Worm (Caenorhabditis elegans) whole organism, L4 larva: ENCODE measurements around the gene C37C3.18.

Experiments used
- D1046.2 ChIP-seq: fragments of 200-800 bp; sonication (Bioruptor generic); IDR thresholded peaks from 2 replicates; pipeline ENCODE4 v1.3.6; 2022; ENCODE audit warnings: missing genetic modification characterization, missing compliant biosample characterization
- F10B5.3 ChIP-seq: sonication (generic microtip); optimal IDR thresholded peaks from 2 replicates; lab custom pipeline; 2016; ENCODE audit warnings: mild to moderate bottlenecking, missing genetic modification characterization, missing compliant biosample characterization
- R02D3.7 ChIP-seq: fragments of 150-350 bp; sonication (generic microtip); optimal IDR thresholded peaks from 3 replicates; lab custom pipeline; 2014; ENCODE audit warnings: missing biosample characterization, missing genetic modification characterization
- T26A8.4 ChIP-seq: fragments of 200-800 bp; sonication (Bioruptor generic); IDR thresholded peaks from 2 replicates; pipeline ENCODE4 v1.3.6; 2022; ENCODE audit warnings: missing genetic modification characterization, missing compliant biosample characterization
- Y105C5A.15 ChIP-seq: fragments of 200-800 bp; sonication (Bioruptor generic); IDR thresholded peaks from 2 replicates; pipeline ENCODE4 v1.3.6; 2022; ENCODE audit warnings: missing genetic modification characterization, missing compliant biosample characterization
- Y48G9A.11 ChIP-seq: fragments of 200-800 bp; sonication (Bioruptor generic); IDR thresholded peaks from 2 replicates; pipeline ENCODE4 v1.3.6; 2022; ENCODE audit warnings: missing genetic modification reagents, missing genetic modification characterization, missing compliant biosample characterization
- ZK337.2 ChIP-seq: fragments of 200-800 bp; sonication (Bioruptor generic); IDR thresholded peaks from 2 replicates; pipeline ENCODE4 v1.3.6; 2022; ENCODE audit warnings: missing genetic modification reagents, missing genetic modification characterization, missing compliant biosample characterization
- ZK546.5 ChIP-seq, 2 experiments: sonication (generic microtip); optimal IDR thresholded peaks; 2 replicates each; lab custom pipeline; 2017; ENCODE audit warnings: missing biosample characterization in 2 of 2, missing genetic modification characterization in 2 of 2
- ceh-20 ChIP-seq: fragments of 200-800 bp; sonication (Bioruptor generic); IDR thresholded peaks from 2 replicates; pipeline ENCODE4 v1.3.6; 2022; ENCODE audit warnings: missing genetic modification reagents, missing genetic modification characterization, missing compliant biosample characterization
- ceh-28 ChIP-seq: fragments of 150-350 bp; optimal IDR thresholded peaks from 2 replicates; lab custom pipeline; 2014; ENCODE audit warnings: missing biosample characterization, missing genetic modification reagents, missing genetic modification characterization
- cey-2 ChIP-seq: sonication (generic microtip); optimal IDR thresholded peaks from 3 replicates; lab custom pipeline; 2017; ENCODE audit warnings: missing genetic modification characterization, mild to moderate bottlenecking, missing compliant biosample characterization, antibody characterized with exemption, borderline replicate concordance; ENCODE audit not compliant: insufficient read depth
- dmd-6 ChIP-seq: fragments of 200-800 bp; sonication (Bioruptor generic); IDR thresholded peaks from 2 replicates; pipeline ENCODE4 v1.3.6; 2022; ENCODE audit warnings: missing genetic modification reagents, missing genetic modification characterization, missing compliant biosample characterization
- dmd-9 ChIP-seq: fragments of 200-800 bp; sonication (Bioruptor generic); IDR thresholded peaks from 2 replicates; pipeline ENCODE4 v1.3.6; 2022; ENCODE audit warnings: missing genetic modification reagents, missing genetic modification characterization, missing compliant biosample characterization
- dpl-1 ChIP-seq: fragments of 150-350 bp; optimal IDR thresholded peaks from 2 replicates; lab custom pipeline; 2014; ENCODE audit warnings: missing biosample characterization, missing genetic modification reagents, missing genetic modification characterization
- duxl-1 ChIP-seq: sonication (generic microtip); optimal IDR thresholded peaks from 2 replicates; lab custom pipeline; 2016; ENCODE audit warnings: mild to moderate bottlenecking, missing genetic modification characterization, moderate library complexity, missing compliant biosample characterization; ENCODE audit not compliant: poor library complexity
- fkh-10 ChIP-seq: fragments of 150-350 bp; optimal IDR thresholded peaks from 2 replicates; lab custom pipeline; 2014; ENCODE audit warnings: missing biosample characterization, missing genetic modification reagents, missing genetic modification characterization
- gei-8 ChIP-seq: fragments of 200-800 bp; sonication (Bioruptor generic); optimal IDR thresholded peaks from 2 replicates; lab custom pipeline; 2018; ENCODE audit warnings: mild to moderate bottlenecking, missing genetic modification characterization, missing compliant biosample characterization
- lim-7 ChIP-seq: fragments of 200-800 bp; sonication (Bioruptor generic); IDR thresholded peaks from 2 replicates; pipeline ENCODE4 v1.3.6; 2022; ENCODE audit warnings: missing genetic modification characterization, missing compliant biosample characterization
- lin-29 ChIP-seq: fragments of 200-800 bp; sonication (Bioruptor generic); IDR thresholded peaks from 2 replicates; pipeline ENCODE4 v1.3.6; 2022; ENCODE audit warnings: missing genetic modification reagents, missing genetic modification characterization, missing compliant biosample characterization
- lir-3 ChIP-seq: sonication (generic microtip); optimal IDR thresholded peaks from 2 replicates; lab custom pipeline; 2016; ENCODE audit warnings: mild to moderate bottlenecking, missing genetic modification characterization, missing compliant biosample characterization
- lsy-2 ChIP-seq, 2 experiments: fragments of 150-350 bp in 1 of 2; sonication (generic microtip) in 1 of 2; optimal IDR thresholded peaks; 2 replicates each; lab custom pipeline; 2014 to 2017; ENCODE audit warnings: missing biosample characterization in 2 of 2, missing genetic modification characterization in 2 of 2
- nhr-111 ChIP-seq: fragments of 200-800 bp; sonication (Bioruptor generic); optimal IDR thresholded peaks from 2 replicates; lab custom pipeline; 2018; ENCODE audit warnings: mild to moderate bottlenecking, missing genetic modification characterization, missing compliant biosample characterization
- nhr-237 ChIP-seq: sonication (generic microtip); optimal IDR thresholded peaks from 2 replicates; lab custom pipeline; 2017; ENCODE audit warnings: missing biosample characterization, missing genetic modification characterization
- nhr-25 ChIP-seq: sonication (generic microtip); optimal IDR thresholded peaks from 2 replicates; lab custom pipeline; 2017; ENCODE audit warnings: missing genetic modification characterization, mild to moderate bottlenecking, missing compliant biosample characterization, antibody characterized with exemption, moderate library complexity, borderline replicate concordance; ENCODE audit not compliant: insufficient read depth
- nhr-41 ChIP-seq: fragments of 200-800 bp; sonication (Bioruptor generic); IDR thresholded peaks from 2 replicates; pipeline ENCODE4 v1.3.6; 2022; ENCODE audit warnings: missing genetic modification reagents, missing genetic modification characterization, missing compliant biosample characterization
- nhr-42 ChIP-seq: fragments of 200-800 bp; sonication (Bioruptor generic); IDR thresholded peaks from 2 replicates; pipeline ENCODE4 v1.3.6; 2022; ENCODE audit warnings: missing genetic modification characterization, missing compliant biosample characterization
- nhr-6 ChIP-seq: fragments of 150-350 bp; optimal IDR thresholded peaks from 2 replicates; lab custom pipeline; 2014; ENCODE audit warnings: missing biosample characterization, missing genetic modification characterization
- nhr-77 ChIP-seq: fragments of 150-350 bp; optimal IDR thresholded peaks from 2 replicates; lab custom pipeline; 2014; ENCODE audit warnings: missing biosample characterization, missing genetic modification characterization
- pqm-1 ChIP-seq: sonication (generic microtip); optimal IDR thresholded peaks from 2 replicates; lab custom pipeline; 2017; ENCODE audit warnings: missing biosample characterization, missing genetic modification characterization
- spr-1 ChIP-seq: sonication (generic microtip); optimal IDR thresholded peaks from 2 replicates; lab custom pipeline; 2016; ENCODE audit warnings: mild to moderate bottlenecking, missing genetic modification characterization, missing compliant biosample characterization
- spr-3 ChIP-seq: fragments of 200-800 bp; sonication (Bioruptor generic); optimal IDR thresholded peaks from 2 replicates; lab custom pipeline; 2018; ENCODE audit warnings: mild to moderate bottlenecking, missing genetic modification characterization, missing compliant biosample characterization
- unc-130 ChIP-seq: sonication (generic microtip); optimal IDR thresholded peaks from 2 replicates; lab custom pipeline; 2016; ENCODE audit warnings: missing genetic modification reagents, missing genetic modification characterization, missing compliant biosample characterization
- unc-62 ChIP-seq, 3 experiments: fragments of 150-350 bp in 1 of 3; sonication (generic microtip); optimal IDR thresholded peaks in 2 of 3; peaks in 1 of 3; 1 replicate in 1 of 3; 2 replicates in 2 of 3; lab custom pipeline; 2014 to 2017; ENCODE audit warnings: missing biosample characterization in 3 of 3, missing genetic modification characterization in 3 of 3, missing genetic modification reagents in 3 of 3, missing genotype in 1 of 3
- vab-7 ChIP-seq: fragments of 200-800 bp; sonication (Bioruptor generic); IDR thresholded peaks from 2 replicates; pipeline ENCODE4 v1.3.6; 2022; ENCODE audit warnings: missing genetic modification reagents, missing genetic modification characterization, missing compliant biosample characterization
- ztf-7 ChIP-seq: fragments of 150-350 bp; optimal IDR thresholded peaks from 2 replicates; lab custom pipeline; 2014; ENCODE audit warnings: missing biosample characterization, missing genetic modification characterization

Gene C37C3.18

ce11 chrV:7899761-7900160 lies 45.0 kb downstream of the C37C3.18 start, which contains the start of gene F40A3.7:
TSS of gene F40A3.7 (minus strand) at chrV:7899861.
- TF ChIP-seq Y105C5A.15 (GFP tag; lab: Robert Waterston, UW) (no peak), vab-7 (GFP tag; lab: Robert Waterston, UW) (no peak), lim-7 (GFP tag; lab: Robert Waterston, UW) (no peak), ceh-20 (GFP tag; lab: Robert Waterston, UW) (no peak), dmd-9 (GFP tag; lab: Robert Waterston, UW) (no peak), lsy-2 (tag; optimal IDR thresholded peaks at IDR 0.05; lab: Kevin White, UChicago) (no peak), pqm-1 (tag; lab: Kevin White, UChicago) (no peak), spr-3 (no peak), nhr-77 (no peak), nhr-42 (no peak), D1046.2 (GFP tag; lab: Robert Waterston, UW) (no peak), ZK546.5 (tag; optimal IDR thresholded peaks at IDR 0.05; lab: Kevin White, UChicago) (no peak), ceh-28 (tag; lab: Kevin White, UChicago) (no peak), dpl-1 (GFP tag; lab: Kevin White, UChicago) (no peak), R02D3.7 (tag; lab: Kevin White, UChicago) (no peak), F10B5.3 (tag; lab: Kevin White, UChicago) (no peak)

- TF ChIP-seq gei-8 (GFP tag; lab: Kevin White, UChicago) (no peak), cey-2 (tag; lab: Kevin White, UChicago) (no peak), Y48G9A.11 (GFP tag; lab: Robert Waterston, UW) (no peak), unc-130 (no peak), dmd-6 (GFP tag; lab: Robert Waterston, UW) (no peak), nhr-25 (no peak), lin-29 (GFP tag; lab: Robert Waterston, UW) (no peak), duxl-1 (no peak), spr-1 (no peak), nhr-42 (no peak), nhr-237 (tag; lab: Kevin White, UChicago) (no peak), nhr-6 (tag; lab: Kevin White, UChicago) (no peak), ztf-7 (tag; lab: Kevin White, UChicago) (no peak), ZK337.2 (no peak), ZK546.5 (tag; optimal IDR thresholded peaks at IDR 0.05; lab: Kevin White, UChicago) (no peak)
Measured at ce11 chrV:7901222-7901621, 46.4 kb downstream of the C37C3.18 start.

- no peak for TF ChIP-seq T26A8.4 (GFP tag; lab: Robert Waterston, UW)
- TF ChIP-seq fkh-10 (GFP tag; lab: Kevin White, UChicago) = peak; percentile 92
- no peak for TF ChIP-seq nhr-41 (GFP tag; lab: Robert Waterston, UW)
- peak in 1 of 2 experiments; percentile 80 for TF ChIP-seq unc-62 (GFP tag; optimal IDR thresholded peaks at IDR 0.05 in 1 of 2; lab: Kevin White, UChicago)
- no peak for TF ChIP-seq unc-62 (tag; optimal IDR thresholded peaks at IDR 0.05; lab: Kevin White, UChicago)
- no peak for TF ChIP-seq F10B5.3 (tag; lab: Kevin White, UChicago)
- TF ChIP-seq nhr-111 (GFP tag; lab: Kevin White, UChicago) = no peak
- TF ChIP-seq lir-3 (tag; lab: Kevin White, UChicago) = no peak
- no peak for TF ChIP-seq nhr-25
- TF ChIP-seq, all 104 proteins: peak for 2
Measured at ce11 chrV:7904389-7904788, 49.6 kb downstream of the C37C3.18 start.
